Fruit fly (Drosophila melanogaster) whole organism, embryonic: ENCODE results near the gene E2f1.

Experiments
- ATbp ChIP-seq: fragments of 200-800 bp; sonication (Bioruptor generic); optimal IDR thresholded peaks from 2 replicates; lab custom pipeline; 2017; ENCODE audit warnings: missing biosample characterization, mild to moderate bottlenecking, missing genetic modification characterization, missing genetic modification reagents
- CG10209 ChIP-seq: fragments of 200-800 bp; sonication (Bioruptor generic); optimal IDR thresholded peaks from 3 replicates; lab custom pipeline; 2017; ENCODE audit warnings: missing biosample characterization, mild to moderate bottlenecking, missing genetic modification characterization, missing genetic modification reagents
- CG10274 ChIP-seq: fragments of 200-800 bp; sonication (Bioruptor generic); optimal IDR thresholded peaks from 3 replicates; lab custom pipeline; 2017; ENCODE audit warnings: missing biosample characterization, mild to moderate bottlenecking, missing genetic modification characterization
- CG10462 ChIP-seq: fragments of 200-800 bp; sonication (Bioruptor generic); optimal IDR thresholded peaks from 2 replicates; lab custom pipeline; 2016; ENCODE audit warnings: missing biosample characterization, missing genetic modification characterization
- CG12391 ChIP-seq: fragments of 200-800 bp; sonication (Bioruptor generic); optimal IDR thresholded peaks from 3 replicates; lab custom pipeline; 2018; ENCODE audit warnings: missing biosample characterization, mild to moderate bottlenecking, missing genetic modification characterization, moderate library complexity
- CG13123 ChIP-seq: fragments of 200-800 bp; sonication (Bioruptor generic); optimal IDR thresholded peaks from 2 replicates; lab custom pipeline; 2016; ENCODE audit warnings: missing biosample characterization, missing genetic modification characterization
- CG15514 ChIP-seq: fragments of 200-800 bp; sonication (Bioruptor generic); optimal IDR thresholded peaks from 3 replicates; lab custom pipeline; 2017; ENCODE audit warnings: missing biosample characterization, missing genetic modification characterization, mild to moderate bottlenecking, moderate library complexity, missing genetic modification reagents
- CG16779 ChIP-seq: fragments of 200-800 bp; sonication (Bioruptor generic); IDR thresholded peaks from 2 replicates; pipeline ENCODE4 v1.3.6; 2022; ENCODE audit warnings: missing biosample characterization, missing genetic modification characterization
- CG17568 ChIP-seq: fragments of 200-800 bp; sonication (Bioruptor generic); optimal IDR thresholded peaks from 2 replicates; lab custom pipeline; 2018; ENCODE audit warnings: missing biosample characterization, mild to moderate bottlenecking, missing genetic modification characterization, moderate library complexity
- CG17612 ChIP-seq: fragments of 200-800 bp; sonication (Bioruptor generic); IDR thresholded peaks from 2 replicates; pipeline ENCODE4 v1.3.6; 2022; ENCODE audit warnings: missing biosample characterization, missing genetic modification characterization
- CG18476 ChIP-seq: fragments of 200-800 bp; sonication (Bioruptor generic); optimal IDR thresholded peaks from 2 replicates; lab custom pipeline; 2016; ENCODE audit warnings: missing biosample characterization, mild to moderate bottlenecking, missing genetic modification characterization
- CG2199 ChIP-seq: fragments of 200-800 bp; sonication (Bioruptor generic); IDR thresholded peaks from 3 replicates; pipeline ENCODE4 v1.3.6; 2022; ENCODE audit warnings: missing biosample characterization, missing genetic modification characterization
- CG2678 ChIP-seq: fragments of 200-800 bp; sonication (Bioruptor generic); optimal IDR thresholded peaks from 3 replicates; lab custom pipeline; 2019; ENCODE audit warnings: missing biosample characterization, mild to moderate bottlenecking, missing genetic modification characterization, moderate library complexity
- CG30403 ChIP-seq: fragments of 200-800 bp; sonication (Bioruptor generic); optimal IDR thresholded peaks from 3 replicates; lab custom pipeline; 2016; ENCODE audit warnings: missing biosample characterization, missing genetic modification characterization
- CG3281 ChIP-seq: fragments of 200-800 bp; sonication (Bioruptor generic); optimal IDR thresholded peaks from 3 replicates; lab custom pipeline; 2017; ENCODE audit warnings: missing biosample characterization, mild to moderate bottlenecking, missing genetic modification characterization
- CG6654 ChIP-seq: fragments of 200-800 bp; sonication (Bioruptor generic); optimal IDR thresholded peaks from 2 replicates; lab custom pipeline; 2017; ENCODE audit warnings: missing biosample characterization, mild to moderate bottlenecking, missing genetic modification characterization
- CG7556 ChIP-seq: fragments of 200-800 bp; sonication (Bioruptor generic); optimal IDR thresholded peaks from 2 replicates; lab custom pipeline; 2017; ENCODE audit warnings: missing biosample characterization, mild to moderate bottlenecking, missing genetic modification characterization
- CG8281 ChIP-seq: fragments of 200-800 bp; sonication (Bioruptor generic); optimal IDR thresholded peaks from 2 replicates; lab custom pipeline; 2018; ENCODE audit warnings: missing biosample characterization, mild to moderate bottlenecking, missing genetic modification characterization, moderate library complexity
- CG9727 ChIP-seq: fragments of 200-800 bp; sonication (Bioruptor generic); optimal IDR thresholded peaks from 3 replicates; lab custom pipeline; 2017; ENCODE audit warnings: missing biosample characterization, mild to moderate bottlenecking, missing genetic modification characterization
- CG9797 ChIP-seq: fragments of 200-800 bp; sonication (Bioruptor generic); optimal IDR thresholded peaks from 3 replicates; lab custom pipeline; 2018; ENCODE audit warnings: missing biosample characterization, mild to moderate bottlenecking, missing genetic modification characterization
- D19A ChIP-seq: fragments of 200-800 bp; optimal IDR thresholded peaks from 3 replicates; lab custom pipeline; 2019; ENCODE audit warnings: missing biosample characterization, mild to moderate bottlenecking, missing genetic modification characterization, moderate library complexity
- Fer1 ChIP-seq: fragments of 200-800 bp; sonication (Bioruptor generic); optimal IDR thresholded peaks from 2 replicates; lab custom pipeline; 2017; ENCODE audit warnings: missing biosample characterization, mild to moderate bottlenecking, missing genetic modification characterization
- Fer3 ChIP-seq: fragments of 200-800 bp; sonication (Bioruptor generic); optimal IDR thresholded peaks from 2 replicates; lab custom pipeline; 2018; ENCODE audit warnings: missing biosample characterization, mild to moderate bottlenecking, missing genetic modification characterization, moderate library complexity
- HLH54F ChIP-seq: fragments of 200-800 bp; sonication (Bioruptor generic); optimal IDR thresholded peaks from 3 replicates; lab custom pipeline; 2016; ENCODE audit warnings: missing biosample characterization, missing genetic modification characterization
- MBD-R2 ChIP-seq: fragments of 200-800 bp; sonication (Bioruptor generic); IDR thresholded peaks from 2 replicates; pipeline ENCODE4 v1.3.6; 2022; ENCODE audit warnings: missing biosample characterization, missing genetic modification characterization
- Nf-YC ChIP-seq: fragments of 200-800 bp; optimal IDR thresholded peaks from 3 replicates; lab custom pipeline; 2019; ENCODE audit warnings: missing biosample characterization, mild to moderate bottlenecking, missing genetic modification characterization, moderate library complexity
- Pdp1 ChIP-seq, 2 experiments: fragments of 200-800 bp; sonication (Bioruptor generic); optimal IDR thresholded peaks; 3 replicates each; lab custom pipeline; 2016; ENCODE audit warnings: missing biosample characterization in 2 of 2, missing genetic modification characterization in 2 of 2, mild to moderate bottlenecking in 1 of 2, moderate library complexity in 1 of 2
- Six4 ChIP-seq: fragments of 200-800 bp; sonication (Bioruptor generic); optimal IDR thresholded peaks from 2 replicates; lab custom pipeline; 2016; ENCODE audit warnings: missing biosample characterization, missing genetic modification characterization
- Stat92E ChIP-seq, 3 experiments: fragments of >200 bp in 2 of 3; fragments of 200-800 bp in 1 of 3; sonication (Bioruptor generic) in 1 of 3; optimal IDR thresholded peaks; 2 replicates each; lab custom pipeline; 2017 to 2019; ENCODE audit warnings: missing biosample characterization in 3 of 3, missing genetic modification characterization in 3 of 3, mild to moderate bottlenecking in 1 of 3, moderate library complexity in 1 of 3
- Usf ChIP-seq: fragments of 200-800 bp; sonication (Bioruptor generic); optimal IDR thresholded peaks from 2 replicates; lab custom pipeline; 2017; ENCODE audit warnings: missing genotype, missing biosample characterization, missing genetic modification characterization
- YL-1 ChIP-seq: fragments of 200-800 bp; sonication (Bioruptor generic); optimal IDR thresholded peaks from 3 replicates; lab custom pipeline; 2017; ENCODE audit warnings: missing biosample characterization, mild to moderate bottlenecking, missing genetic modification characterization
- ash1 ChIP-seq: fragments of 200-800 bp; sonication (Bioruptor generic); optimal IDR thresholded peaks from 2 replicates; lab custom pipeline; 2018; ENCODE audit warnings: missing biosample characterization, mild to moderate bottlenecking, missing genetic modification characterization
- chn ChIP-seq: fragments of 200-800 bp; sonication (Bioruptor generic); optimal IDR thresholded peaks from 2 replicates; lab custom pipeline; 2016; ENCODE audit warnings: missing biosample characterization, missing genetic modification characterization
- fd3F ChIP-seq: fragments of 200-800 bp; sonication (Bioruptor generic); optimal IDR thresholded peaks from 2 replicates; lab custom pipeline; 2018; ENCODE audit warnings: missing biosample characterization, mild to moderate bottlenecking, missing genetic modification characterization, moderate library complexity
- ftz-f1 ChIP-seq: fragments of 200-800 bp; sonication (Bioruptor generic); optimal IDR thresholded peaks from 2 replicates; lab custom pipeline; 2016; ENCODE audit warnings: missing biosample characterization, missing genetic modification characterization
- gsb ChIP-seq: fragments of 200-800 bp; sonication (Bioruptor generic); IDR thresholded peaks from 2 replicates; pipeline ENCODE4 v1.3.6; 2022; ENCODE audit warnings: missing biosample characterization, missing genetic modification characterization
- hkb ChIP-seq, 2 experiments: fragments of 200-800 bp in 1 of 2; fragments of >200 bp in 1 of 2; sonication (Bioruptor generic) in 1 of 2; IDR thresholded peaks in 1 of 2; optimal IDR thresholded peaks in 1 of 2; 2 replicates each; pipeline versions ENCODE4 v1.3.6 to Lab custom; 2017 to 2022; ENCODE audit warnings: missing biosample characterization in 1 of 2, missing genetic modification characterization in 1 of 2
- lab ChIP-seq: fragments of 200-800 bp; sonication (Bioruptor generic); optimal IDR thresholded peaks from 3 replicates; lab custom pipeline; 2017; ENCODE audit warnings: missing biosample characterization, missing genetic modification characterization, mild to moderate bottlenecking, moderate library complexity, missing genetic modification reagents
- mirr ChIP-seq: fragments of 200-800 bp; sonication (Bioruptor generic); optimal IDR thresholded peaks from 3 replicates; lab custom pipeline; 2018; ENCODE audit warnings: missing biosample characterization, mild to moderate bottlenecking, missing genetic modification characterization
- pan ChIP-seq, 4 experiments: fragments of >200 bp in 3 of 4; fragments of 200-800 bp in 1 of 4; sonication (Bioruptor generic) in 1 of 4; optimal IDR thresholded peaks in 3 of 4; IDR thresholded peaks in 1 of 4; 2 replicates each; pipeline versions ENCODE4 v1.3.6 to Lab custom; 2017 to 2022; ENCODE audit warnings: missing biosample characterization in 2 of 4, missing genetic modification characterization in 2 of 4, mixed read lengths in 1 of 4
- ro ChIP-seq: fragments of 200-800 bp; sonication (Bioruptor generic); IDR thresholded peaks from 2 replicates; pipeline ENCODE4 v1.3.6; 2022; ENCODE audit warnings: missing biosample characterization, missing genetic modification characterization
- sd ChIP-seq: fragments of 200-800 bp; sonication (Bioruptor generic); optimal IDR thresholded peaks from 3 replicates; lab custom pipeline; 2018; ENCODE audit warnings: missing biosample characterization, mild to moderate bottlenecking, missing genetic modification characterization, moderate library complexity
- sisA ChIP-seq: fragments of 200-800 bp; sonication (Bioruptor generic); IDR thresholded peaks from 2 replicates; pipeline ENCODE4 v1.3.6; 2022; ENCODE audit warnings: missing biosample characterization, missing genetic modification characterization
- slbo ChIP-seq: fragments of 200-800 bp; sonication (Bioruptor generic); IDR thresholded peaks from 2 replicates; pipeline ENCODE4 v1.3.6; 2022; ENCODE audit warnings: missing biosample characterization, missing genetic modification characterization
- sna ChIP-seq: fragments of 200-800 bp; sonication (Bioruptor generic); IDR thresholded peaks from 2 replicates; pipeline ENCODE4 v1.3.6; 2022; ENCODE audit warnings: missing biosample characterization, missing genetic modification characterization; ENCODE audit not compliant: partially characterized antibody
- unpg ChIP-seq: fragments of 200-800 bp; sonication (Bioruptor generic); optimal IDR thresholded peaks from 3 replicates; lab custom pipeline; 2018; ENCODE audit warnings: missing biosample characterization, mild to moderate bottlenecking, missing genetic modification characterization, moderate library complexity
- zen2 ChIP-seq: fragments of 200-800 bp; sonication (Bioruptor generic); IDR thresholded peaks from 3 replicates; pipeline ENCODE4 v1.3.6; 2022; ENCODE audit warnings: missing biosample characterization, missing genetic modification characterization; ENCODE audit not compliant: partially characterized antibody

The E2f1 gene

DNA sequence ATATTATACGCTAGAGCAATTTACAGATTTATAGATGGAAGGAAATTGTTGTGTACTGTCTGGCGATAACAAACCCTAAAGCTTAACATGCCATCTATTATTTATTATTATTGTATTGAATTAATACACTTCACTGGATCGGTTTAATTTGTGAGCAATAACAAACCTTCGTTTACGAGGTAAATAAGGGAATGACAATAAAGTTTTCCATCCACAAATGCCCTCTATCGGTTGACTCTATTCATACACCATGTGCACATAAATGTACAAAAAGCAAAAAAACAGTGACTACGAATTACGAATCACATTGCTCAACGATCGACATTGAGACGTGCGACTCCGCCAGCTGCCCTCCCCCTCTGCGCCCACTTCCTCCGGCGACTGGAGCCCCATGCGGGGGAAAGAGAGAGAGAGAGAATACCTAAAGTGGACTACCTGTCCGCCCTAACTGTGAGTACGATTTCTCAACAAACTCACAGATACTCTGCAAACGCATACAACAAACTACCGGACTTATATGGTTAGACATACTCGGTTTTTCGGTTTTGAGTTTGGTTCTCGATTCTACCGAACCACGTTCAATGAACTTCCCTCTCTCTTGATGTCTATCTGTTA lies 23.7 kb downstream of the E2f1 start (continued):
- peak; percentile 24 for TF ChIP-seq CG2678 (tag; lab: Kevin White, UChicago)
- no peak for TF ChIP-seq CG7556 (GFP tag; lab: Kevin White, UChicago)
- peak; percentile 14 for TF ChIP-seq CG3281
- TF ChIP-seq D19A, result peak; percentile 96
- no peak for TF ChIP-seq CG13123 (GFP tag; lab: Kevin White, UChicago)
- peak; percentile 38 for TF ChIP-seq fd3F (GFP tag; lab: Kevin White, UChicago)
- peak; percentile 6 for TF ChIP-seq chn (GFP tag; lab: Kevin White, UChicago)
- TF ChIP-seq ftz-f1 (GFP tag; lab: Kevin White, UChicago), result peak; percentile 74
- TF ChIP-seq HLH54F (GFP tag; lab: Kevin White, UChicago), result no peak
- no peak for TF ChIP-seq Usf
- TF ChIP-seq hkb (optimal IDR thresholded peaks at IDR 0.05; lab: Kevin White, UChicago), result no peak
- TF ChIP-seq hkb (GFP tag; IDR thresholded peaks at IDR 0.05; lab: Robert Waterston, UW), result peak; percentile 51; the same call in 1 of the 2 replicates
- TF ChIP-seq CG15514 (GFP tag; lab: Kevin White, UChicago), result peak; percentile 5
- TF ChIP-seq CG9797 (GFP tag; lab: Kevin White, UChicago), result no peak
- no peak for TF ChIP-seq CG17612 (GFP tag; lab: Robert Waterston, UW)
- TF ChIP-seq slbo, result peak; percentile 57
- TF ChIP-seq CG10462 (GFP tag; lab: Kevin White, UChicago), result no peak
- TF ChIP-seq CG17568 (GFP tag; lab: Kevin White, UChicago), result peak; percentile 26
- peak in 1 of 2 experiments; percentile 56 for TF ChIP-seq Pdp1 (GFP tag; optimal IDR thresholded peaks at IDR 0.05; lab: Kevin White, UChicago)
- peak; percentile 69 for TF ChIP-seq sd (tag; lab: Kevin White, UChicago)
- TF ChIP-seq lab (GFP tag; lab: Kevin White, UChicago), result peak; percentile 30
- TF ChIP-seq Six4 (GFP tag; lab: Kevin White, UChicago), result no peak
- TF ChIP-seq MBD-R2 (GFP tag; lab: Robert Waterston, UW), result peak; percentile 12; the same call in 1 of the 2 replicates
- TF ChIP-seq Fer3, result peak; percentile 23
- TF ChIP-seq Nf-YC, result peak; percentile 29
- TF ChIP-seq CG18476 (GFP tag; lab: Kevin White, UChicago), result no peak
- 0 out of 2 replicates have a peak, but pooled peaks have one; percentile 7 for TF ChIP-seq gsb (GFP tag; lab: Robert Waterston, UW)
- peak; percentile 18 for TF ChIP-seq CG9727 (GFP tag; lab: Kevin White, UChicago)
- peak in 1 of 3 experiments; percentile 53 for TF ChIP-seq Stat92E (GFP tag; optimal IDR thresholded peaks at IDR 0.05; lab: Kevin White, UChicago)
- peak; percentile 18 for TF ChIP-seq CG10209 (GFP tag; lab: Kevin White, UChicago)
- peak; percentile 32 for TF ChIP-seq Fer1 (GFP tag; lab: Kevin White, UChicago)
- TF ChIP-seq zen2 (GFP tag; lab: Robert Waterston, UW), result no peak
- TF ChIP-seq sna, result no peak
- TF ChIP-seq pan (optimal IDR thresholded peaks at IDR 0.05; lab: Kevin White, UChicago), result no peak
- no peak for TF ChIP-seq pan (GFP tag; optimal IDR thresholded peaks at IDR 0.05 in 1 of 2, IDR thresholded peaks at IDR 0.05 in 1 of 2)
- TF ChIP-seq YL-1 (GFP tag; lab: Kevin White, UChicago), result peak; percentile 1
- TF ChIP-seq CG16779 (GFP tag; lab: Robert Waterston, UW), result no peak
- peak; percentile 24 for TF ChIP-seq CG8281 (tag; lab: Kevin White, UChicago)
- TF ChIP-seq ro (GFP tag; lab: Robert Waterston, UW), result no peak
- peak; percentile 21 for TF ChIP-seq ATbp
- TF ChIP-seq mirr, result peak; percentile 10
- TF ChIP-seq CG10274 (GFP tag; lab: Kevin White, UChicago), result peak; percentile 14
- peak; percentile 2 for TF ChIP-seq unpg (GFP tag; lab: Kevin White, UChicago)
- TF ChIP-seq CG12391 (tag; lab: Kevin White, UChicago), result no peak
- TF ChIP-seq CG6654, result no peak
- no peak for TF ChIP-seq CG30403 (GFP tag; lab: Kevin White, UChicago)
- TF ChIP-seq sisA (GFP tag; lab: Robert Waterston, UW), result no peak
- TF ChIP-seq ash1, result peak; percentile 40
- peak; percentile 81; the same call in 1 of the 3 replicates for TF ChIP-seq CG2199 (GFP tag; lab: Robert Waterston, UW)
